Worm (Caenorhabditis elegans) whole organism, mixed stage, embryonic: ENCODE results near the gene C24D10.4.
"Not testable (repeated sequence)": the region's sequence is repeated elsewhere in the genome, so short reads cannot be mapped to it uniquely, and the experiment has no call there.

Source experiments
- M03D4.4 ChIP-seq: sonication (generic microtip); optimal IDR thresholded peaks from 2 replicates; lab custom pipeline; 2017; ENCODE audit warnings: mild to moderate bottlenecking, missing genetic modification characterization, missing compliant biosample characterization
- bed-3 ChIP-seq: fragments of 200-800 bp; sonication (Bioruptor generic); optimal IDR thresholded peaks from 3 replicates; lab custom pipeline; 2018; ENCODE audit warnings: mild to moderate bottlenecking, missing genetic modification characterization, moderate library complexity, missing compliant biosample characterization
- blmp-1 ChIP-seq: fragments of 150-350 bp; optimal IDR thresholded peaks from 2 replicates; lab custom pipeline; 2014; ENCODE audit warnings: missing biosample characterization, missing genetic modification characterization
- ceh-39 ChIP-seq: fragments of 150-350 bp; optimal IDR thresholded peaks from 2 replicates; lab custom pipeline; 2014; ENCODE audit warnings: missing biosample characterization, missing genetic modification characterization
- ceh-43 ChIP-seq: fragments of 200-800 bp; sonication (Bioruptor generic); optimal IDR thresholded peaks from 2 replicates; lab custom pipeline; 2018; ENCODE audit warnings: mild to moderate bottlenecking, missing genetic modification characterization, moderate library complexity, missing compliant biosample characterization
- ceh-83 ChIP-seq: fragments of 200-800 bp; sonication (Bioruptor generic); optimal IDR thresholded peaks from 2 replicates; lab custom pipeline; 2018; ENCODE audit warnings: mild to moderate bottlenecking, missing genetic modification characterization, missing compliant biosample characterization
- ces-1 ChIP-seq: fragments of 150-350 bp; optimal IDR thresholded peaks from 2 replicates; lab custom pipeline; 2014; ENCODE audit warnings: missing biosample characterization, missing genetic modification reagents, missing genetic modification characterization
- cnd-1 ChIP-seq: fragments of 200-800 bp; sonication (Bioruptor generic); optimal IDR thresholded peaks from 2 replicates; lab custom pipeline; 2018; ENCODE audit warnings: mild to moderate bottlenecking, missing genetic modification characterization, missing compliant biosample characterization
- drap-1 ChIP-seq: fragments of 200-800 bp; sonication (Bioruptor generic); optimal IDR thresholded peaks from 3 replicates; lab custom pipeline; 2018; ENCODE audit warnings: mild to moderate bottlenecking, missing genetic modification characterization, missing compliant biosample characterization
- elt-1 ChIP-seq: sonication (generic microtip); optimal IDR thresholded peaks from 2 replicates; lab custom pipeline; 2017; ENCODE audit warnings: missing genetic modification characterization, mild to moderate bottlenecking, missing compliant biosample characterization, antibody characterized with exemption, moderate library complexity, borderline replicate concordance; ENCODE audit not compliant: insufficient read depth
- elt-3 ChIP-seq: fragments of 150-350 bp; optimal IDR thresholded peaks from 2 replicates; lab custom pipeline; 2014; ENCODE audit warnings: missing biosample characterization, missing genetic modification characterization
- flh-1 ChIP-seq: fragments of 200-800 bp; sonication (Bioruptor generic); optimal IDR thresholded peaks from 2 replicates; lab custom pipeline; 2018; ENCODE audit warnings: mild to moderate bottlenecking, missing genetic modification characterization, moderate library complexity, missing compliant biosample characterization
- ham-2 ChIP-seq: fragments of 200-800 bp; sonication (Bioruptor generic); optimal IDR thresholded peaks from 2 replicates; lab custom pipeline; 2018; ENCODE audit warnings: mild to moderate bottlenecking, missing genetic modification characterization, missing compliant biosample characterization
- hlh-1 ChIP-seq: fragments of 150-350 bp; optimal IDR thresholded peaks from 2 replicates; lab custom pipeline; 2014; ENCODE audit warnings: missing biosample characterization, missing genetic modification reagents, missing genetic modification characterization
- lin-13 ChIP-seq: fragments of 150-350 bp; optimal IDR thresholded peaks from 2 replicates; lab custom pipeline; 2014; ENCODE audit warnings: missing biosample characterization, missing genetic modification characterization
- lin-32 ChIP-seq: fragments of 200-800 bp; sonication (Bioruptor generic); optimal IDR thresholded peaks from 2 replicates; lab custom pipeline; 2018; ENCODE audit warnings: mild to moderate bottlenecking, missing genetic modification characterization, missing compliant biosample characterization
- lsy-2 ChIP-seq: fragments of 150-350 bp; optimal IDR thresholded peaks from 2 replicates; lab custom pipeline; 2014; ENCODE audit warnings: missing biosample characterization, missing genetic modification characterization
- mab-5 ChIP-seq: fragments of 150-350 bp; optimal IDR thresholded peaks from 2 replicates; lab custom pipeline; 2014; ENCODE audit warnings: missing biosample characterization, missing genetic modification characterization
- mep-1 ChIP-seq: fragments of 150-350 bp; optimal IDR thresholded peaks from 2 replicates; lab custom pipeline; 2017; ENCODE audit warnings: missing biosample characterization, missing genetic modification reagents, missing genetic modification characterization, inconsistent platforms
- mls-2 ChIP-seq: sonication (generic microtip); optimal IDR thresholded peaks from 2 replicates; lab custom pipeline; 2016; ENCODE audit warnings: mild to moderate bottlenecking, missing genetic modification characterization, moderate library complexity, missing compliant biosample characterization
- nhr-12 ChIP-seq: fragments of 150-350 bp; optimal IDR thresholded peaks from 2 replicates; lab custom pipeline; 2014; ENCODE audit warnings: missing biosample characterization, missing genetic modification characterization
- nhr-2 ChIP-seq: fragments of 150-350 bp; optimal IDR thresholded peaks from 2 replicates; lab custom pipeline; 2014; ENCODE audit warnings: missing biosample characterization, missing genetic modification characterization
- nhr-237 ChIP-seq: fragments of 150-350 bp; optimal IDR thresholded peaks from 2 replicates; lab custom pipeline; 2014; ENCODE audit warnings: missing biosample characterization, missing genetic modification characterization
- nhr-28 ChIP-seq: fragments of 150-350 bp; optimal IDR thresholded peaks from 2 replicates; lab custom pipeline; 2014; ENCODE audit warnings: missing biosample characterization, missing genetic modification characterization
- nhr-76 ChIP-seq: sonication (generic microtip); optimal IDR thresholded peaks from 2 replicates; lab custom pipeline; 2017; ENCODE audit warnings: missing biosample characterization, missing genetic modification characterization
- pha-4 ChIP-seq: fragments of 150-350 bp; optimal IDR thresholded peaks from 2 replicates; lab custom pipeline; 2018; ENCODE audit warnings: missing biosample characterization, missing genetic modification reagents, missing genetic modification characterization
- sem-2 ChIP-seq: fragments of 200-800 bp; sonication (Bioruptor generic); optimal IDR thresholded peaks from 2 replicates; lab custom pipeline; 2018; ENCODE audit warnings: mild to moderate bottlenecking, missing genetic modification characterization, missing compliant biosample characterization
- snpc-4 ChIP-seq: fragments of 150-350 bp; optimal IDR thresholded peaks from 2 replicates; lab custom pipeline; 2014; ENCODE audit warnings: missing biosample characterization, missing genetic modification characterization
- sptf-1 ChIP-seq: sonication (generic microtip); optimal IDR thresholded peaks from 2 replicates; lab custom pipeline; 2017; ENCODE audit warnings: mild to moderate bottlenecking, missing genetic modification characterization, moderate library complexity, missing compliant biosample characterization
- tbx-8 ChIP-seq: fragments of 200-800 bp; sonication (Bioruptor generic); optimal IDR thresholded peaks from 2 replicates; lab custom pipeline; 2018; ENCODE audit warnings: mild to moderate bottlenecking, missing genetic modification characterization, moderate library complexity, missing compliant biosample characterization
- unc-120 ChIP-seq: sonication (generic microtip); optimal IDR thresholded peaks from 2 replicates; lab custom pipeline; 2017; ENCODE audit warnings: missing genetic modification characterization, missing compliant biosample characterization; ENCODE audit not compliant: poor library complexity, severe bottlenecking
- unc-39 ChIP-seq: fragments of 150-350 bp; optimal IDR thresholded peaks from 2 replicates; lab custom pipeline; 2014; ENCODE audit warnings: missing biosample characterization, missing genetic modification characterization
- unc-62 ChIP-seq: fragments of 150-350 bp; optimal IDR thresholded peaks from 2 replicates; lab custom pipeline; 2014; ENCODE audit warnings: missing biosample characterization, missing genetic modification reagents, missing genetic modification characterization
- zip-8 ChIP-seq: fragments of 150-350 bp; optimal IDR thresholded peaks from 2 replicates; lab custom pipeline; 2014; ENCODE audit warnings: missing biosample characterization, missing genetic modification characterization
- ztf-11 ChIP-seq: fragments of 150-350 bp; optimal IDR thresholded peaks from 2 replicates; lab custom pipeline; 2014; ENCODE audit warnings: missing biosample characterization, missing genetic modification characterization

Gene C24D10.4

DNA sequence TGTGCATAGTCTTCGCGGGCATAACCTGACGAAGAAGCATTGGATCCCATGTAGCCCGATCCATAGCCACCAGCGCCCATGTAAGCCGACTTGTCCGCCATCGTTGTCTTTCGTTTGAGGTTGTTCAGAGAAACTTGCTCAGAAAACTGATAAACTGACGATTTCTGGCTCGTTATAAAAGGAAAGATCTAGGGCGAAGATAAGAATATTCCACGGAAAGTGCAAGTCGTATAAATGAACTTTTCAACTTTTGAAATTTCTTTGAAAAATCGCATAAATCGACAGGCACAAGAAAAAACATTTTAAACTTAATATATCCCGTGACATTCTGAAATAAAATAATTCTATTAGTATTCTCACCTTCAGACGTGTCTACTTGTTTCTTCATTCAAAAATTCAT is 2.6 kb downstream of the C24D10.4 start, which contains the start of the genes nspd-3 and C24D10.2:
TSS of gene nspd-3 (minus strand) at position 101 of the 400 bp plus-strand sequence.
TSS of gene C24D10.2 (plus strand) at position 399 of the 400 bp plus-strand sequence.
- not testable (repeated sequence) for TF ChIP-seq zip-8 (tag; lab: Kevin White, UChicago); M03D4.4 (tag; lab: Kevin White, UChicago); nhr-2
- TF ChIP-seq, all 35 proteins: peak for 0; not testable (repeated sequence) for 35

DNA sequence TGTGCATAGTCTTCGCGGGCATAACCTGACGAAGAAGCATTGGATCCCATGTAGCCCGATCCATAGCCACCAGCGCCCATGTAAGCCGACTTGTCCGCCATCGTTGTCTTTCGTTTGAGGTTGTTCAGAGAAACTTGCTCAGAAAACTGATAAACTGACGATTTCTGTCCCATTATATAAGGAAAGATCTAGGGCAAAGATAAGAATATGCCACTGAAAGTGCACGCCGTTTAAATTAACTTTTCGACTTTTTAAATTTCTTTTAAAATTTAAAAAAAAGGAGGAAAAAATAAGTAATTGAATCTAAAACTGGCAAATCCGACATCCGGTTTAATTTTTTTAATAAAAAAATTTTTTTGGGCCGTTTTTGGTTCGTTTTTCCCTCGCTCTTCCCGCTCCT is 5.3 kb downstream of the C24D10.4 start, which contains the start of gene nspd-6:
TSS of gene nspd-6 (minus strand) at position 101 of the 400 bp plus-strand sequence.
- TF ChIP-seq cnd-1 (tag; lab: Kevin White, UChicago); blmp-1 (tag; lab: Kevin White, UChicago); elt-3: not testable (repeated sequence)

- TF ChIP-seq lsy-2 (no peak), bed-3 (GFP tag; lab: Kevin White, UChicago) (no peak), unc-120 (tag; lab: Kevin White, UChicago) (no peak), unc-62 (GFP tag; lab: Kevin White, UChicago) (no peak), mep-1 (tag; lab: Kevin White, UChicago) (no peak), mab-5 (tag; lab: Kevin White, UChicago) (no peak), lin-32 (GFP tag; lab: Kevin White, UChicago) (no peak), nhr-28 (tag; lab: Kevin White, UChicago) (no peak), elt-1 (tag; lab: Kevin White, UChicago) (no peak), hlh-1 (tag; lab: Kevin White, UChicago) (no peak), ceh-83 (GFP tag; lab: Kevin White, UChicago) (no peak), elt-3 (no peak), ceh-43 (no peak), sem-2 (GFP tag; lab: Kevin White, UChicago) (no peak), nhr-2 (no peak), ces-1 (GFP tag; lab: Kevin White, UChicago) (no peak), lin-13 (tag; lab: Kevin White, UChicago) (no peak), zip-8 (tag; lab: Kevin White, UChicago) (no peak), ham-2 (GFP tag; lab: Kevin White, UChicago) (no peak)
Observed at ce11 chrIV:5166030-5166429, 5.7 kb downstream of the C24D10.4 start, which contains the start of gene ptp-5.1. Gene ptp-5.1 (plus strand): TSS chrIV:5166330.

DNA sequence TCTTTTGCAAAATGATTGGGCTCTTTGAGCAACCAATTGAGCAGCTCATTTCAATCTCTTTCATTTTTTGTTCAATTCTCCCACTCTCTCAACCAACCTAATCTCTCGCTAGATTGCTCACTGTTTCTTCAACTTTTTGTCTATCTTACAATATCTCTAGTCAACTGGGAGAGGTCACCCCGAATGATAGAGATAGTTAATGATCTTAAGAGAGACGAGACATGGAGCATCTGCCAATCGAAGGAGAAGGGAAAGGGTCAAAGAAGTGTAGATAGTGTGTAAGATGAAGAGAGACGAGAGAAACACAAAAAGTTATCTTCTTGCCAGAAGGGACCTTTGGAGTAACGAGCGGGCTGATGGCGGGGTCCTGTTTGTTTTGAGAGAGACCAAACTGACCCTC is 9.0 kb downstream of the C24D10.4 start:
- TF ChIP-seq ceh-83 (GFP tag; lab: Kevin White, UChicago) (no peak), mls-2 (tag; lab: Kevin White, UChicago) (no peak), sem-2 (GFP tag; lab: Kevin White, UChicago) (no peak), zip-8 (tag; lab: Kevin White, UChicago) (no peak), cnd-1 (tag; lab: Kevin White, UChicago) (no peak), elt-1 (tag; lab: Kevin White, UChicago) (no peak), unc-39 (tag; lab: Kevin White, UChicago) (no peak), pha-4 (tag; lab: Kevin White, UChicago) (no peak), nhr-28 (tag; lab: Kevin White, UChicago) (no peak), flh-1 (GFP tag; lab: Kevin White, UChicago) (no peak), ztf-11 (no peak), nhr-2 (peak; percentile 59), mep-1 (tag; lab: Kevin White, UChicago) (no peak), ceh-43 (no peak), tbx-8 (GFP tag; lab: Kevin White, UChicago) (no peak), sptf-1 (tag; lab: Kevin White, UChicago) (no peak), lsy-2 (no peak), unc-62 (GFP tag; lab: Kevin White, UChicago) (peak; percentile 59), nhr-76 (tag; lab: Kevin White, UChicago) (no peak), unc-120 (tag; lab: Kevin White, UChicago) (peak; percentile 75), nhr-12 (tag; lab: Kevin White, UChicago) (no peak), snpc-4 (tag; lab: Kevin White, UChicago) (no peak), blmp-1 (tag; lab: Kevin White, UChicago) (no peak), drap-1 (no peak), ham-2 (GFP tag; lab: Kevin White, UChicago) (no peak), lin-13 (tag; lab: Kevin White, UChicago) (no peak), nhr-237 (tag; lab: Kevin White, UChicago) (no peak), hlh-1 (tag; lab: Kevin White, UChicago) (peak; percentile 85), ceh-39 (tag; lab: Kevin White, UChicago) (peak; percentile 68), ces-1 (GFP tag; lab: Kevin White, UChicago) (no peak), bed-3 (GFP tag; lab: Kevin White, UChicago) (no peak)
